Worm (Caenorhabditis elegans): ENCODE measurements around the gene F46H5.5.

DNA sequence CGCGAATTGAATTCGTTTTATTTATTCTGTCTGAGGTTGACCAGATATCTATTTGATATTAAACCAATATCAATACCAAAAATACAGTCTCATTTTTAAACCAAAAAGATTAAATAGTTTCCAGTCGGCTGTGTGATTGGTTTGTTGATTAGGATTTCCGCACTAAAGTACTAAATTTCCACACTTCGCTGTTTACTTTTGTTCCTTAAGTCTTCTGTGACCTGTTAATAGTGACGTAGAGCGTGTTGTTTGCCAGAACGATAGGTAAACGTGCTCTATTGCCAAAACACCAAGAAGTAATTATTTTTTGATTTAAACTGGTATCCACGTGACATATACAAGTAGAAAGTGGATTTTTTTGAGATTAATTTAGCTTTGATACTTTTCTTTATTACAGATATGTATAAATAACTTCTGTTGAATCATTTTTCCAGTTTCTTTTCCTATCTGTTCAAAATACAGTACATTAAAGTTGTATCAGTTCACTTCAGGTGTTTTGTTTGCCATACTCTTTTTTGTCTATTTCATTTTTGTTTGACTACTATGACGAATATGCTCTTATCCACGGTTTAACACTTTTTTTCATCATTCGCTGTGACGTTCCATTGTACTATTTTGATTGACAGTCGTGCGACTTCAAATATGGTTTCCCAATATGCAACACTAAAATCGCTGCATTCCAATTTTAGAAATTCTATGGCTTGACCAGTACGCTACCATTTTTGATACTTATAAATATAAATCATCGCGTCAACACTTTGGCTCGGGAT, 34.3 kb upstream of the F46H5.5 start:
- TF ChIP-seq elt-2 (tag; optimal IDR thresholded peaks at IDR 0.05) = peak; percentile 23
- TF ChIP-seq ceh-82 (tag; optimal IDR thresholded peaks at IDR 0.05) = no peak
- TF ChIP-seq ama-1 (optimal IDR thresholded peaks at IDR 0.05) = no peak
- no peak for TF ChIP-seq nhr-28 (tag; optimal IDR thresholded peaks at IDR 0.05)
- TF ChIP-seq snpc-4 (tag; optimal IDR thresholded peaks at IDR 0.05) = no peak
- TF ChIP-seq zag-1 (tag; optimal IDR thresholded peaks at IDR 0.05) = no peak
- no peak for TF ChIP-seq tbx-2 (tag; optimal IDR thresholded peaks at IDR 0.05)
- TF ChIP-seq pha-4 (tag; optimal IDR thresholded peaks at IDR 0.05) = peak; percentile 65
- TF ChIP-seq unc-62 (GFP tag; optimal IDR thresholded peaks at IDR 0.05) = no peak
- TF ChIP-seq nhr-23 (tag; optimal IDR thresholded peaks at IDR 0.05) = no peak
